Worm (Caenorhabditis elegans) whole organism, L4/young adult: ENCODE results near the gene cebp-1.

Source experiments
- dao-5 ChIP-seq: sonication (generic microtip); optimal IDR thresholded peaks from 2 replicates; lab custom pipeline; 2016; ENCODE audit warnings: missing genotype, missing genetic modification characterization, moderate library complexity, missing compliant biosample characterization
- him-1 ChIP-seq: sonication (generic microtip); optimal IDR thresholded peaks from 2 replicates; lab custom pipeline; 2016; ENCODE audit warnings: missing genotype, missing genetic modification reagents, missing genetic modification characterization, missing compliant biosample characterization

DNA sequence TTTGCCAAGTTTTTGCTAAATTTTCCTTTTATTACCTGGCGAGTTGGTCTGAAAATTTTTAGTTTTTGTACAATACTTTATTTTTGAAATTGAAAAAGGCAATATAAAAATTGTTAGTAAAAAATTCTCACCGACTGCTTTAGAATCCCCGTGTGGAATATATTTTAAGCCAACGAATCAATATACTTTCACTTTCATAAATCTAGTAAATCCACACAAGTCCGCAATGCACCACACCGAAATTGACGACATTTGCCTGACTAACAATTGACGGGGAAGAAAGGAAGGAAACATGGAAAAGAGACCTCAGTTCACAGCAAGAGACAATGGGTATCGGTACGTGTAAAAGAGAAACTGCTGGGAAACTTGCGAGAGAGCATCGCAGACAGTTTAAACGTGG, 45.8 kb upstream of the cebp-1 start:
- TF ChIP-seq dao-5: no peak
- TF ChIP-seq him-1 (tag; lab: Kevin White, UChicago): no peak
